Fruit fly (Drosophila melanogaster): Measurements from ENCODE around the gene hoip.

The hoip gene

dm6 chr2L:9698923-9699493 is 583 bp upstream of the hoip start, which contains the start of gene Pka-C1 (continued):
- TF ChIP-seq danr (GFP tag; IDR thresholded peaks at IDR 0.05) (no peak), CG2678 (tag; optimal IDR thresholded peaks at IDR 0.05) (peak; percentile 6), Hr39 (optimal IDR thresholded peaks at IDR 0.05) (no peak), Vsx1 (GFP tag; optimal IDR thresholded peaks at IDR 0.05) (no peak), abd-A (tag; optimal IDR thresholded peaks at IDR 0.05) (peak; percentile 74), sc (optimal IDR thresholded peaks at IDR 0.05) (no peak), sc (GFP tag; optimal IDR thresholded peaks at IDR 0.05) (no peak), yki (optimal IDR thresholded peaks at IDR 0.05) (no peak), CG10147 (GFP tag; optimal IDR thresholded peaks at IDR 0.05) (peak; percentile 46), CG4360 (GFP tag; IDR thresholded peaks at IDR 0.05) (no peak), Sry-δ (GFP tag; optimal IDR thresholded peaks at IDR 0.05) (peak; percentile 51), trem (tag; optimal IDR thresholded peaks at IDR 0.05) (peak; percentile 49), cato (GFP tag; optimal IDR thresholded peaks at IDR 0.05; ENCODE audit: borderline replicate concordance) (no peak), oc (tag; optimal IDR thresholded peaks at IDR 0.05) (no peak), ssp (GFP tag; IDR thresholded peaks at IDR 0.05) (peak; percentile 48), CG3163 (GFP tag; optimal IDR thresholded peaks at IDR 0.05) (no peak), CG7928 (GFP tag; optimal IDR thresholded peaks at IDR 0.05) (no peak), dysf (GFP tag; IDR thresholded peaks at IDR 0.05) (0 out of 3 replicates have a peak, but pooled peaks have one; percentile 49), nmo (GFP tag; optimal IDR thresholded peaks at IDR 0.05) (peak; percentile 52), Med (GFP tag) (peak; percentile 90), CG10366 (GFP tag; IDR thresholded peaks at IDR 0.05) (no peak), Doc2 (GFP tag; IDR thresholded peaks at IDR 0.05) (no peak), CG17829 (tag; optimal IDR thresholded peaks at IDR 0.05) (peak; percentile 32), YL-1 (GFP tag; optimal IDR thresholded peaks at IDR 0.05) (peak; percentile 28), grau (tag; optimal IDR thresholded peaks at IDR 0.05) (no peak), CG11696 (GFP tag; IDR thresholded peaks at IDR 0.05) (no peak), bowl (GFP tag; IDR thresholded peaks at IDR 0.05) (no peak), sim (GFP tag; IDR thresholded peaks at IDR 0.05) (no peak), bigmax (GFP tag; optimal IDR thresholded peaks at IDR 0.05) (no peak), CG6689 (GFP tag; IDR thresholded peaks at IDR 0.05) (no peak), Jarid2 (GFP tag; optimal IDR thresholded peaks at IDR 0.05) (peak; percentile 95), CG1529 (GFP tag; optimal IDR thresholded peaks at IDR 0.05) (no peak), Eip74EF (GFP tag; optimal IDR thresholded peaks at IDR 0.05) (no peak), CG9817 (tag; optimal IDR thresholded peaks at IDR 0.05) (peak; percentile 46), fd102C (GFP tag; optimal IDR thresholded peaks at IDR 0.05) (no peak), sob (GFP tag; IDR thresholded peaks at IDR 0.05) (peak; percentile 47), lilli (GFP tag; optimal IDR thresholded peaks at IDR 0.05) (peak; percentile 13), Awh (GFP tag; IDR thresholded peaks at IDR 0.05) (no peak), Hey (tag; optimal IDR thresholded peaks at IDR 0.05) (no peak), bbx (GFP tag; IDR thresholded peaks at IDR 0.05; ENCODE audit: partially characterized antibody) (0 out of 2 replicates have a peak, but pooled peaks have one; percentile 51), Side (GFP tag; optimal IDR thresholded peaks at IDR 0.05) (no peak), CG17328 (GFP tag; IDR thresholded peaks at IDR 0.05) (no peak), H2.0 (GFP tag; IDR thresholded peaks at IDR 0.05) (peak; percentile 27; the same call in 1 of the 2 replicates), tup (GFP tag; optimal IDR thresholded peaks at IDR 0.05) (no peak), Dll (GFP tag; IDR thresholded peaks at IDR 0.05; ENCODE audit: partially characterized antibody) (no peak), en (GFP tag; optimal IDR thresholded peaks at IDR 0.05) (no peak), CG7745 (tag; optimal IDR thresholded peaks at IDR 0.05) (no peak), D19B (GFP tag; optimal IDR thresholded peaks at IDR 0.05) (no peak), Pdp1 (GFP tag; optimal IDR thresholded peaks at IDR 0.05) (peak; percentile 11 to 88), CG17612 (GFP tag; IDR thresholded peaks at IDR 0.05) (no peak), CG5953 (GFP tag; IDR thresholded peaks at IDR 0.05) (no peak), sens-2 (GFP tag; IDR thresholded peaks at IDR 0.05) (no peak)

Data from whole organism, embryonic.